Worm (Caenorhabditis elegans) whole organism, young adult: ENCODE data around the gene D1054.1.

Experiments
- B0336.3 ChIP-seq: fragments of 200-800 bp; sonication (Bioruptor generic); IDR thresholded peaks from 2 replicates; pipeline ENCODE4 v1.3.6; 2022; ENCODE audit warnings: missing genetic modification characterization, missing compliant biosample characterization
- C06A6.2 ChIP-seq: fragments of 200-800 bp; sonication (Bioruptor generic); conservative IDR thresholded peaks from 2 replicates; pipeline ENCODE4 v1.3.6; 2022; ENCODE audit warnings: missing genetic modification characterization, missing compliant biosample characterization
- F23B12.7 ChIP-seq: sonication (generic microtip); optimal IDR thresholded peaks from 2 replicates; lab custom pipeline; 2017; ENCODE audit warnings: missing genetic modification characterization, mild to moderate bottlenecking, missing compliant biosample characterization, antibody characterized with exemption, moderate library complexity; ENCODE audit not compliant: insufficient read depth
- F49E8.2 ChIP-seq: sonication (generic microtip); optimal IDR thresholded peaks from 3 replicates; lab custom pipeline; 2017; ENCODE audit warnings: missing genetic modification characterization, mild to moderate bottlenecking, missing compliant biosample characterization, antibody characterized with exemption, moderate library complexity; ENCODE audit not compliant: insufficient read depth
- F52B5.7 ChIP-seq: sonication (generic microtip); optimal IDR thresholded peaks from 2 replicates; lab custom pipeline; 2016; ENCODE audit warnings: mild to moderate bottlenecking, missing genetic modification characterization, missing compliant biosample characterization
- T07F8.4 ChIP-seq: sonication (generic microtip); optimal IDR thresholded peaks from 2 replicates; lab custom pipeline; 2016; ENCODE audit warnings: mild to moderate bottlenecking, missing genetic modification characterization, moderate library complexity, missing compliant biosample characterization
- ZK185.1 ChIP-seq: sonication (generic microtip); optimal IDR thresholded peaks from 2 replicates; lab custom pipeline; 2016; ENCODE audit warnings: mild to moderate bottlenecking, missing genetic modification characterization, missing compliant biosample characterization; ENCODE audit not compliant: poor library complexity, severe bottlenecking
- aptf-3 ChIP-seq: fragments of 200-800 bp; sonication (Bioruptor generic); IDR thresholded peaks from 2 replicates; pipeline ENCODE4 v1.3.6; 2022; ENCODE audit warnings: missing genetic modification characterization, missing compliant biosample characterization
- atf-7 ChIP-seq: sonication (generic microtip); optimal IDR thresholded peaks from 2 replicates; lab custom pipeline; 2017; ENCODE audit warnings: mild to moderate bottlenecking, missing genetic modification characterization, missing compliant biosample characterization
- bed-2 ChIP-seq: fragments of 200-800 bp; sonication (Bioruptor generic); IDR thresholded peaks from 2 replicates; pipeline ENCODE4 v1.3.6; 2022; ENCODE audit warnings: missing genetic modification reagents, missing genetic modification characterization, missing compliant biosample characterization
- cebp-1 ChIP-seq, 2 experiments: fragments of 200-800 bp in 1 of 2; sonication (Bioruptor generic) in 1 of 2; sonication (generic microtip) in 1 of 2; IDR thresholded peaks in 1 of 2; optimal IDR thresholded peaks in 1 of 2; 2 replicates each; pipeline versions ENCODE4 v1.3.6 to Lab custom; 2017 to 2022; ENCODE audit warnings: missing compliant biosample characterization in 2 of 2, missing genetic modification characterization in 2 of 2, mild to moderate bottlenecking in 1 of 2, missing genetic modification reagents in 1 of 2, moderate library complexity in 1 of 2
- ceh-100 ChIP-seq: fragments of 200-800 bp; sonication (Bioruptor generic); IDR thresholded peaks from 2 replicates; pipeline ENCODE4 v1.3.6; 2022; ENCODE audit warnings: missing genetic modification reagents, missing genetic modification characterization, missing compliant biosample characterization
- ceh-58 ChIP-seq: fragments of 200-800 bp; sonication (Bioruptor generic); IDR thresholded peaks from 2 replicates; pipeline ENCODE4 v1.3.6; 2022; ENCODE audit warnings: missing genetic modification characterization, missing compliant biosample characterization
- chd-7 ChIP-seq: sonication (generic microtip); optimal IDR thresholded peaks from 2 replicates; lab custom pipeline; 2016; ENCODE audit warnings: mild to moderate bottlenecking, missing genetic modification characterization, moderate library complexity, missing compliant biosample characterization
- die-1 ChIP-seq: sonication (generic microtip); optimal IDR thresholded peaks from 2 replicates; lab custom pipeline; 2016; ENCODE audit warnings: missing genotype, mild to moderate bottlenecking, missing genetic modification characterization, missing compliant biosample characterization
- egl-18 ChIP-seq: fragments of 200-800 bp; sonication (Bioruptor generic); IDR thresholded peaks from 2 replicates; pipeline ENCODE4 v1.3.6; 2022; ENCODE audit warnings: missing genetic modification reagents, missing genetic modification characterization, missing compliant biosample characterization
- egrh-3 ChIP-seq: fragments of 200-800 bp; sonication (Bioruptor generic); IDR thresholded peaks from 2 replicates; pipeline ENCODE4 v1.3.6; 2022; ENCODE audit warnings: missing genetic modification reagents, missing genetic modification characterization, missing compliant biosample characterization
- ekl-4 ChIP-seq: fragments of 200-800 bp; sonication (Bioruptor generic); IDR thresholded peaks from 2 replicates; pipeline ENCODE4 v1.3.6; 2022; ENCODE audit warnings: missing genetic modification reagents, missing genetic modification characterization, missing compliant biosample characterization
- ets-4 ChIP-seq: fragments of 200-800 bp; sonication (Bioruptor generic); optimal IDR thresholded peaks from 2 replicates; lab custom pipeline; 2018; ENCODE audit warnings: mild to moderate bottlenecking, missing genetic modification characterization, missing compliant biosample characterization
- fkh-3 ChIP-seq: sonication (generic microtip); optimal IDR thresholded peaks from 2 replicates; lab custom pipeline; 2016; ENCODE audit warnings: mild to moderate bottlenecking, missing genetic modification characterization, missing compliant biosample characterization
- hlh-12 ChIP-seq: sonication (generic microtip); optimal IDR thresholded peaks from 2 replicates; lab custom pipeline; 2016; ENCODE audit warnings: missing genetic modification characterization, missing compliant biosample characterization
- hmg-20 ChIP-seq: fragments of 200-800 bp; sonication (Bioruptor generic); IDR thresholded peaks from 2 replicates; pipeline ENCODE4 v1.3.6; 2022; ENCODE audit warnings: missing genetic modification reagents, missing genetic modification characterization, missing compliant biosample characterization
- hsf-1 ChIP-seq: fragments of 200-800 bp; sonication (Bioruptor generic); IDR thresholded peaks from 2 replicates; pipeline ENCODE4 v1.3.6; 2022; ENCODE audit warnings: missing genetic modification reagents, missing genetic modification characterization, missing compliant biosample characterization
- lir-1 ChIP-seq: fragments of 200-800 bp; sonication (Bioruptor generic); conservative IDR thresholded peaks from 2 replicates; pipeline ENCODE4 v1.3.6; 2022; ENCODE audit warnings: missing genetic modification reagents, missing genetic modification characterization, missing compliant biosample characterization
- lsy-27 ChIP-seq: sonication (generic microtip); optimal IDR thresholded peaks from 2 replicates; lab custom pipeline; 2017; ENCODE audit warnings: missing genetic modification characterization, mild to moderate bottlenecking, missing compliant biosample characterization, antibody characterized with exemption, missing genotype, borderline replicate concordance; ENCODE audit not compliant: insufficient read depth
- madf-10 ChIP-seq: sonication (generic microtip); optimal IDR thresholded peaks from 2 replicates; lab custom pipeline; 2016; ENCODE audit warnings: mild to moderate bottlenecking, missing genetic modification characterization, missing compliant biosample characterization
- nfya-1 ChIP-seq: sonication (generic microtip); optimal IDR thresholded peaks from 2 replicates; lab custom pipeline; 2017; ENCODE audit warnings: antibody characterized with exemption, missing compliant biosample characterization, missing genetic modification characterization, borderline replicate concordance; ENCODE audit not compliant: insufficient read depth
- nhr-120 ChIP-seq: fragments of 200-800 bp; sonication (Bioruptor generic); IDR thresholded peaks from 2 replicates; pipeline ENCODE4 v1.3.6; 2022; ENCODE audit warnings: missing genetic modification characterization, missing compliant biosample characterization
- pbrm-1 ChIP-seq: fragments of 200-800 bp; sonication (Bioruptor generic); IDR thresholded peaks from 2 replicates; pipeline ENCODE4 v1.3.6; 2022; ENCODE audit warnings: missing genetic modification reagents, missing genetic modification characterization, missing compliant biosample characterization
- pha-4 ChIP-seq: fragments of 150-350 bp; sonication (generic microtip); optimal IDR thresholded peaks from 2 replicates; lab custom pipeline; 2014; ENCODE audit warnings: missing biosample characterization, missing genetic modification reagents, missing genetic modification characterization
- snpc-1.1 ChIP-seq: sonication (generic microtip); optimal IDR thresholded peaks from 2 replicates; lab custom pipeline; 2017; ENCODE audit warnings: missing genetic modification characterization, mild to moderate bottlenecking, missing compliant biosample characterization, antibody characterized with exemption, moderate library complexity, missing genotype, missing genetic modification reagents; ENCODE audit not compliant: insufficient read depth
- snpc-3.4 ChIP-seq: sonication (generic microtip); optimal IDR thresholded peaks from 2 replicates; lab custom pipeline; 2017; ENCODE audit warnings: missing genetic modification characterization, mild to moderate bottlenecking, missing compliant biosample characterization, antibody characterized with exemption, moderate library complexity, missing genotype, missing genetic modification reagents
- somi-1 ChIP-seq: fragments of 200-800 bp; sonication (Bioruptor generic); optimal IDR thresholded peaks from 2 replicates; lab custom pipeline; 2018; ENCODE audit warnings: mild to moderate bottlenecking, missing genetic modification characterization, missing compliant biosample characterization
- tbx-9 ChIP-seq: sonication (generic microtip); optimal IDR thresholded peaks from 2 replicates; lab custom pipeline; 2016; ENCODE audit warnings: borderline replicate concordance, missing genetic modification characterization, inconsistent platforms, missing compliant biosample characterization
- ztf-22 ChIP-seq: fragments of 200-800 bp; sonication (Bioruptor generic); optimal IDR thresholded peaks from 2 replicates; lab custom pipeline; 2018; ENCODE audit warnings: mild to moderate bottlenecking, missing genetic modification characterization, moderate library complexity, missing compliant biosample characterization
- ztf-28 ChIP-seq: fragments of 200-800 bp; sonication (Bioruptor generic); IDR thresholded peaks from 2 replicates; pipeline ENCODE4 v1.3.6; 2022; ENCODE audit warnings: missing genetic modification reagents, missing genetic modification characterization, missing compliant biosample characterization
- ztf-6 ChIP-seq: fragments of 200-800 bp; sonication (Bioruptor generic); IDR thresholded peaks from 2 replicates; pipeline ENCODE4 v1.3.6; 2022; ENCODE audit warnings: missing genetic modification reagents, missing genetic modification characterization, missing compliant biosample characterization

Gene D1054.1

ce11 chrV:10760839-10761238 lies 9.2 kb downstream of the D1054.1 start:
- TF ChIP-seq B0336.3 (GFP tag; lab: Robert Waterston, UW) (no peak), ZK185.1 (no peak), madf-10 (tag; lab: Kevin White, UChicago) (no peak), lir-1 (GFP tag; lab: Robert Waterston, UW) (no peak), chd-7 (no peak), T07F8.4 (tag; lab: Kevin White, UChicago) (no peak), fkh-3 (tag; lab: Kevin White, UChicago) (no peak), ets-4 (GFP tag; lab: Kevin White, UChicago) (no peak), aptf-3 (no peak), F52B5.7 (no peak), ceh-100 (GFP tag; lab: Robert Waterston, UW) (no peak), F23B12.7 (no peak), hmg-20 (GFP tag; lab: Robert Waterston, UW) (no peak), ceh-58 (GFP tag; lab: Robert Waterston, UW) (no peak)
- TF ChIP-seq, all 124 proteins: peak for 0

DNA sequence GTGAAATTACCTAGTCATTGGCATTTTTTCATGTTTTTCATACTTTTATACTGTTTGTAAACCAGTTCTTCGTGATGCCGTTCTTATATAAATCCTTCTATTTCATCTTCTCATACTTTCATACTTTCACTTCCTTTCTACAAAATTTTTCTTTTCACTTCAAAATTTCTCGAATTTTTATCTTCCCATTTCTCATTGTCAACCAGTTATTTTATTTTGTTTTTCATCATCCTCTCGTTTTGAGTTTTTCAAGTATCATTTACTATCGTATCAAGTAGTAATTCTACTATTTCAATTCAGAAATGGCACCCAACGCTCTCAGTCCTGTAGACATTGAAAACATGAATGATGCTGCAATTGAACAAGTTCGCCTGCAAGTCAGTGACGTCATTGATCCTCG lies 11.4 kb downstream of the D1054.1 start, which contains the start of gene F28H7.8:
Gene F28H7.8, plus strand, starts transcription at position 301 of the 400 bp plus-strand sequence.
- TF ChIP-seq pha-4 (no peak), egrh-3 (no peak), snpc-3.4 (tag; lab: Kevin White, UChicago) (no peak), ceh-58 (GFP tag; lab: Robert Waterston, UW) (no peak), chd-7 (no peak), nhr-120 (GFP tag; lab: Robert Waterston, UW) (no peak), F49E8.2 (tag; lab: Kevin White, UChicago) (no peak), die-1 (no peak), lsy-27 (no peak), snpc-1.1 (tag; lab: Kevin White, UChicago) (no peak), egl-18 (no peak), hsf-1 (no peak), ekl-4 (no peak)

DNA sequence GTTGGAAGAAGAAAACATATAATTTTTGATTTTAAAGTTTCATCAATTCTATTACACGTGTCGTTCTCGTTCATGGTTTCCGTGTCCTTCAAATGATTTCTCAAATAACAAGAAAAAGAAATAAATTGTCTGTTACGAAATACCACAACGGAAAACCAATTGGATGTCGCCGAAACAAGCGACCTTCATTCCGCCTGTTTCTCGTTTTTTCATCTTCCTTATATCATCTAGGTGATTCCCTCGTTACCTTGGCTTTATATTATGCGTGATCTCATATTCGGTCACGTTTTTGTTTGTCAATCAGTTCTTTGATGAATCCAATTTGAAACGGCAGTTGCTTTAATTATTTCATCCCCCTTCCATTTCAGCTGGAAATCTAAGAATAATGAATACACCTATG lies 12.9 kb downstream of the D1054.1 start:
- peak; percentile 57; the same call in 1 of the 2 replicates for TF ChIP-seq cebp-1 (GFP tag; IDR thresholded peaks at IDR 0.05; lab: Robert Waterston, UW)
- TF ChIP-seq cebp-1 (tag; optimal IDR thresholded peaks at IDR 0.05; lab: Kevin White, UChicago): no peak
- TF ChIP-seq nfya-1 (tag; lab: Kevin White, UChicago): no peak

DNA sequence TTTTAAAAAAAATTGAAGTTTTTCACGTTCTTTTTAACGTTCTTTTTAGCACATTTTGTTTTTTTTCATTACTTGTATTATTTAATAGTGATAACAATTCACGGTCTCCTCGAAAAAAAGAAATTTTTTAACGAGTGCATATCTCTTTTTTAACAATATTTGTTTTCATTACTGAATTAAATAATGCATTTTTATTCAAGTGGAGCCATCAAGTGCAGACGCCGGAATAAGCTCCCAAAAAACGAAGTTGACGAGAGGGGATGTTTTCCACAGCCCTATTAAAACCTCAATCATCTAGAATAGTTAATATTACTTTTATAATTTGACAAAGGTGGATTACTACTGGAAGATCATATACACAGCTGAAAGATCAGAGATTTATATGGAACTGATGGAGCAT lies 13.3 kb downstream of the D1054.1 start, which contains the start of gene irld-6:
Gene irld-6, minus strand, starts transcription at position 101 of the 400 bp plus-strand sequence.
- TF ChIP-seq F23B12.7: no peak
- no peak for TF ChIP-seq tbx-9 (tag; lab: Kevin White, UChicago)
- TF ChIP-seq ekl-4: no peak
- no peak for TF ChIP-seq ztf-22 (GFP tag; lab: Kevin White, UChicago)
- no peak for TF ChIP-seq C06A6.2
- TF ChIP-seq somi-1 (GFP tag; lab: Kevin White, UChicago): no peak
- no peak for TF ChIP-seq ztf-28 (GFP tag; lab: Robert Waterston, UW)
- TF ChIP-seq hlh-12 (tag; lab: Kevin White, UChicago): no peak
- TF ChIP-seq ztf-6: no peak
- no peak for TF ChIP-seq bed-2
- TF ChIP-seq pbrm-1 (GFP tag; lab: Robert Waterston, UW): no peak
- TF ChIP-seq atf-7 (tag; lab: Kevin White, UChicago): no peak
- TF ChIP-seq, all 124 proteins: peak for 0
